Worm (Caenorhabditis elegans): Measurements from ENCODE around the gene F01F1.2.

DNA sequence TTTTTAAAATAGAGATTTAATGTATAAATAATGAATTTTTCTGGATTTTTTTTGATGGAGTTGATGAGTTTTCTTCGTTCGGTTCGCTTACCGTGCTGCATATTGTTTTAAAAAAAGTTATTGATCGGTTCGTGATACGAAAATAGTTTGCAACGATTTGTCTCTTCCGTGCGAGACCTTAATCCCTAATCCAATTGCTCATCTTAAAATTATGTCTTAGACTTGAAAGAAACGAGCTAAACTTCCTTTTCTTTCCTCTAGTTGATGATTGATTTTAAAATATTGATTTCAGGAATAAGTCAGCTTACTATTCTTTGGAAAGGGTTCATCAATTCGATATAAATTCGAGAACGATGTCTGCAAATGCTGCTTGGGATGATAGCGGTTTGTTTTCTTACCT is 30.1 kb downstream of the F01F1.2 start, which contains the start of gene C28H8.3:
- no peak for TF ChIP-seq ztf-11 (tag; optimal IDR thresholded peaks at IDR 0.05)
- TF ChIP-seq blmp-1 (tag; optimal IDR thresholded peaks at IDR 0.05), result no peak

Data from whole organism, mixed stage, embryonic.